Fruit fly (Drosophila melanogaster) whole organism, embryonic: ENCODE results near the gene Tm1.
A peak's percentile ranks its signal among the peaks of the same experiment; 100 is the strongest.

Source experiments
- CG10462 ChIP-seq: fragments of 200-800 bp; sonication (Bioruptor generic); optimal IDR thresholded peaks from 2 replicates; lab custom pipeline; 2016; ENCODE audit warnings: missing biosample characterization, missing genetic modification characterization
- CG11504 ChIP-seq: fragments of 200-800 bp; sonication (Bioruptor generic); optimal IDR thresholded peaks from 3 replicates; lab custom pipeline; 2019; ENCODE audit warnings: missing biosample characterization, mild to moderate bottlenecking, missing genetic modification characterization, moderate library complexity
- CG11696 ChIP-seq: fragments of 200-800 bp; sonication (Bioruptor generic); IDR thresholded peaks from 2 replicates; pipeline ENCODE4 v1.3.6; 2022; ENCODE audit warnings: missing biosample characterization, missing genetic modification characterization
- CG12155 ChIP-seq: fragments of 200-800 bp; sonication (Bioruptor generic); optimal IDR thresholded peaks from 3 replicates; lab custom pipeline; 2016; ENCODE audit warnings: missing biosample characterization, missing genetic modification characterization
- CG12769 ChIP-seq: fragments of 200-800 bp; sonication (Bioruptor generic); optimal IDR thresholded peaks from 2 replicates; lab custom pipeline; 2019; ENCODE audit warnings: missing biosample characterization, mild to moderate bottlenecking, missing genetic modification characterization, moderate library complexity
- CG14710 ChIP-seq: fragments of 200-800 bp; sonication (Bioruptor generic); optimal IDR thresholded peaks from 3 replicates; lab custom pipeline; 2019; ENCODE audit warnings: missing biosample characterization, mild to moderate bottlenecking, missing genetic modification characterization, moderate library complexity
- CG1603 ChIP-seq: fragments of 200-800 bp; sonication (Bioruptor generic); optimal IDR thresholded peaks from 2 replicates; lab custom pipeline; 2019; ENCODE audit warnings: missing biosample characterization, mild to moderate bottlenecking, missing genetic modification characterization, moderate library complexity
- CG18599 ChIP-seq: fragments of 200-800 bp; sonication (Bioruptor generic); optimal IDR thresholded peaks from 3 replicates; lab custom pipeline; 2017; ENCODE audit warnings: missing biosample characterization, missing genetic modification characterization, mild to moderate bottlenecking, moderate library complexity, missing genetic modification reagents
- CG2129 ChIP-seq: fragments of 200-800 bp; sonication (Bioruptor generic); IDR thresholded peaks from 2 replicates; pipeline ENCODE4 v1.3.6; 2022; ENCODE audit warnings: missing biosample characterization, missing genetic modification characterization; ENCODE audit not compliant: partially characterized antibody
- CG30020 ChIP-seq: fragments of 200-800 bp; optimal IDR thresholded peaks from 2 replicates; lab custom pipeline; 2019; ENCODE audit warnings: missing biosample characterization, mild to moderate bottlenecking, missing genetic modification characterization, moderate library complexity
- CG33213 ChIP-seq: fragments of 200-800 bp; sonication (Bioruptor generic); optimal IDR thresholded peaks from 3 replicates; lab custom pipeline; 2016; ENCODE audit warnings: missing biosample characterization, missing genetic modification characterization
- CG7987 ChIP-seq: fragments of 200-800 bp; sonication (Bioruptor generic); optimal IDR thresholded peaks from 2 replicates; lab custom pipeline; 2018; ENCODE audit warnings: missing biosample characterization, mild to moderate bottlenecking, missing genetic modification characterization, moderate library complexity
- CG8290 ChIP-seq, 3 experiments: fragments of 200-800 bp; sonication (Bioruptor generic); optimal IDR thresholded peaks; 2 replicates each; lab custom pipeline; 2016 to 2019; ENCODE audit warnings: missing biosample characterization in 3 of 3, missing genetic modification characterization in 3 of 3, mild to moderate bottlenecking in 2 of 3, moderate library complexity in 1 of 3
- CG9609 ChIP-seq: fragments of 200-800 bp; sonication (Bioruptor generic); optimal IDR thresholded peaks from 3 replicates; lab custom pipeline; 2016; ENCODE audit warnings: missing biosample characterization, missing genetic modification characterization
- CTCF ChIP-seq: fragments of 200-800 bp; sonication (Bioruptor generic); optimal IDR thresholded peaks from 2 replicates; lab custom pipeline; 2017; ENCODE audit warnings: missing biosample characterization, mild to moderate bottlenecking, missing genetic modification characterization, moderate library complexity
- CoRest ChIP-seq: fragments of 200-800 bp; sonication (Bioruptor generic); optimal IDR thresholded peaks from 3 replicates; lab custom pipeline; 2018; ENCODE audit warnings: missing biosample characterization, mild to moderate bottlenecking, missing genetic modification characterization, moderate library complexity
- Dip2 ChIP-seq: fragments of 200-800 bp; sonication (Bioruptor generic); IDR thresholded peaks from 2 replicates; pipeline ENCODE4 v1.3.6; 2022; ENCODE audit warnings: missing biosample characterization, missing genetic modification characterization
- Dll ChIP-seq: fragments of 200-800 bp; sonication (Bioruptor generic); IDR thresholded peaks from 4 replicates; pipeline ENCODE4 v1.3.6; 2022; ENCODE audit warnings: missing biosample characterization, missing genetic modification characterization; ENCODE audit not compliant: partially characterized antibody
- Elba2 ChIP-seq: fragments of 200-800 bp; sonication (Bioruptor generic); optimal IDR thresholded peaks from 3 replicates; lab custom pipeline; 2016; ENCODE audit warnings: missing biosample characterization, missing genetic modification characterization
- HmgD ChIP-seq: fragments of 200-800 bp; sonication (Bioruptor generic); optimal IDR thresholded peaks from 3 replicates; lab custom pipeline; 2016; ENCODE audit warnings: missing biosample characterization, missing genetic modification characterization
- Hsf ChIP-seq: fragments of 200-800 bp; sonication (Bioruptor generic); optimal IDR thresholded peaks from 3 replicates; lab custom pipeline; 2016; ENCODE audit warnings: missing biosample characterization, missing genetic modification characterization
- Lhr ChIP-seq: fragments of 200-800 bp; sonication (Bioruptor generic); optimal IDR thresholded peaks from 3 replicates; lab custom pipeline; 2017; ENCODE audit warnings: mild to moderate bottlenecking, missing biosample characterization, missing genetic modification reagents, missing genetic modification characterization
- MESR4 ChIP-seq: fragments of 200-800 bp; sonication (Bioruptor generic); optimal IDR thresholded peaks from 2 replicates; lab custom pipeline; 2018; ENCODE audit warnings: missing biosample characterization, mild to moderate bottlenecking, missing genetic modification characterization, moderate library complexity
- Max ChIP-seq: fragments of 200-800 bp; sonication (Bioruptor generic); optimal IDR thresholded peaks from 2 replicates; lab custom pipeline; 2016; ENCODE audit warnings: missing biosample characterization, mild to moderate bottlenecking, missing genetic modification characterization
- Med ChIP-seq: fragments of 200-800 bp; sonication (Bioruptor generic); peaks from one replicate; lab custom pipeline; 2016; ENCODE audit warnings: missing biosample characterization, missing genetic modification characterization, mild to moderate bottlenecking, inconsistent platforms, moderate library complexity
- NC2β ChIP-seq: fragments of 200-800 bp; sonication (Bioruptor generic); optimal IDR thresholded peaks from 2 replicates; lab custom pipeline; 2016; ENCODE audit warnings: missing biosample characterization, missing genetic modification characterization
- Nf-YB ChIP-seq: fragments of 200-800 bp; sonication (Bioruptor generic); optimal IDR thresholded peaks from 3 replicates; lab custom pipeline; 2019; ENCODE audit warnings: missing biosample characterization, mild to moderate bottlenecking, missing genetic modification characterization, moderate library complexity
- PHDP ChIP-seq: fragments of 200-800 bp; sonication (Bioruptor generic); optimal IDR thresholded peaks from 3 replicates; lab custom pipeline; 2018; ENCODE audit warnings: missing biosample characterization, mild to moderate bottlenecking, missing genetic modification characterization, moderate library complexity
- Sry-δ ChIP-seq: fragments of 200-800 bp; sonication (Bioruptor generic); optimal IDR thresholded peaks from 2 replicates; lab custom pipeline; 2016; ENCODE audit warnings: missing biosample characterization, missing genetic modification characterization
- Xbp1 ChIP-seq: fragments of 200-800 bp; sonication (Bioruptor generic); optimal IDR thresholded peaks from 3 replicates; lab custom pipeline; 2016; ENCODE audit warnings: missing biosample characterization, mild to moderate bottlenecking, missing genetic modification characterization
- da ChIP-seq: fragments of 200-800 bp; sonication (Bioruptor generic); optimal IDR thresholded peaks from 2 replicates; lab custom pipeline; 2016; ENCODE audit warnings: missing biosample characterization, missing genetic modification characterization
- dm ChIP-seq: fragments of 200-800 bp; sonication (Bioruptor generic); optimal IDR thresholded peaks from 3 replicates; lab custom pipeline; 2016; ENCODE audit warnings: missing biosample characterization, missing genetic modification characterization
- dpn ChIP-seq, 2 experiments: fragments of 200-800 bp; sonication (Bioruptor generic); optimal IDR thresholded peaks; 3 replicates each; lab custom pipeline; 2016; ENCODE audit warnings: missing biosample characterization in 2 of 2, missing genetic modification characterization in 2 of 2
- gro ChIP-seq: fragments of 200-800 bp; sonication (Bioruptor generic); optimal IDR thresholded peaks from 2 replicates; lab custom pipeline; 2016; ENCODE audit warnings: missing biosample characterization, missing genetic modification characterization
- her ChIP-seq: fragments of 200-800 bp; sonication (Bioruptor generic); optimal IDR thresholded peaks from 2 replicates; lab custom pipeline; 2016; ENCODE audit warnings: missing biosample characterization, missing genetic modification characterization
- jumu ChIP-seq: fragments of 200-800 bp; sonication (Bioruptor generic); optimal IDR thresholded peaks from 3 replicates; lab custom pipeline; 2016; ENCODE audit warnings: missing biosample characterization, missing genetic modification characterization
- kay ChIP-seq: fragments of 200-800 bp; sonication (Bioruptor generic); optimal IDR thresholded peaks from 2 replicates; lab custom pipeline; 2016; ENCODE audit warnings: missing biosample characterization, missing genetic modification characterization
- mirr ChIP-seq: fragments of 200-800 bp; sonication (Bioruptor generic); optimal IDR thresholded peaks from 3 replicates; lab custom pipeline; 2018; ENCODE audit warnings: missing biosample characterization, mild to moderate bottlenecking, missing genetic modification characterization
- nerfin-1 ChIP-seq: fragments of 200-800 bp; sonication (Bioruptor generic); optimal IDR thresholded peaks from 3 replicates; lab custom pipeline; 2019; ENCODE audit warnings: missing biosample characterization, mild to moderate bottlenecking, missing genetic modification characterization, moderate library complexity
- nerfin-2 ChIP-seq: fragments of 200-800 bp; sonication (Bioruptor generic); IDR thresholded peaks from 2 replicates; pipeline ENCODE4 v1.3.6; 2022; ENCODE audit warnings: missing biosample characterization, missing genetic modification characterization; ENCODE audit not compliant: partially characterized antibody
- p53 ChIP-seq: fragments of 200-800 bp; sonication (Bioruptor generic); optimal IDR thresholded peaks from 2 replicates; lab custom pipeline; 2016; ENCODE audit warnings: missing biosample characterization, missing genetic modification characterization
- pho ChIP-seq: fragments of 200-800 bp; sonication (Bioruptor generic); optimal IDR thresholded peaks from 2 replicates; lab custom pipeline; 2016; ENCODE audit warnings: missing biosample characterization, missing genetic modification characterization
- scrt ChIP-seq: fragments of 200-800 bp; sonication (Bioruptor generic); optimal IDR thresholded peaks from 2 replicates; lab custom pipeline; 2018; ENCODE audit warnings: missing biosample characterization, mild to moderate bottlenecking, missing genetic modification characterization, moderate library complexity
- sens ChIP-seq: fragments of 200-800 bp; sonication (Bioruptor generic); peaks from one replicate; lab custom pipeline; 2016; ENCODE audit warnings: missing biosample characterization, missing genetic modification characterization
- shn ChIP-seq: fragments of 200-800 bp; sonication (Bioruptor generic); optimal IDR thresholded peaks from 3 replicates; lab custom pipeline; 2016; ENCODE audit warnings: missing biosample characterization, missing genetic modification characterization
- sim ChIP-seq: fragments of 200-800 bp; sonication (Bioruptor generic); IDR thresholded peaks from 2 replicates; pipeline ENCODE4 v1.3.6; 2022; ENCODE audit warnings: missing biosample characterization, missing genetic modification characterization
- sisA ChIP-seq: fragments of 200-800 bp; sonication (Bioruptor generic); IDR thresholded peaks from 2 replicates; pipeline ENCODE4 v1.3.6; 2022; ENCODE audit warnings: missing biosample characterization, missing genetic modification characterization
- sug ChIP-seq: fragments of 200-800 bp; optimal IDR thresholded peaks from 2 replicates; lab custom pipeline; 2019; ENCODE audit warnings: missing biosample characterization, mild to moderate bottlenecking, missing genetic modification characterization, moderate library complexity
- twi ChIP-seq: fragments of 200-800 bp; optimal IDR thresholded peaks from 2 replicates; lab custom pipeline; 2019; ENCODE audit warnings: missing biosample characterization, mild to moderate bottlenecking, missing genetic modification characterization, moderate library complexity
- wdn ChIP-seq: fragments of 200-800 bp; sonication (Bioruptor generic); IDR thresholded peaks from 2 replicates; pipeline ENCODE4 v1.3.6; 2022; ENCODE audit warnings: missing biosample characterization, missing genetic modification characterization
- zen ChIP-seq: fragments of 200-800 bp; sonication (Bioruptor generic); optimal IDR thresholded peaks from 3 replicates; lab custom pipeline; 2018; ENCODE audit warnings: missing biosample characterization, mild to moderate bottlenecking, missing genetic modification characterization, moderate library complexity

Tm1 gene

dm6 chr3R:15287763-15288162 is 9.7 kb downstream of the Tm1 start (continued):
- no peak for TF ChIP-seq CG18599 (GFP tag; lab: Kevin White, UChicago)
- peak; percentile 50 for TF ChIP-seq CG11504 (tag; lab: Kevin White, UChicago)
- TF ChIP-seq mirr (GFP tag; lab: Kevin White, UChicago): peak; percentile 8
- TF ChIP-seq CG11696 (GFP tag; lab: Robert Waterston, UW): no peak
- peak; percentile 85 for TF ChIP-seq CG33213 (GFP tag; lab: Kevin White, UChicago)
- TF ChIP-seq CG1603 (tag; lab: Kevin White, UChicago): peak; percentile 92
- TF ChIP-seq CG12155 (GFP tag; lab: Kevin White, UChicago): no peak
- TF ChIP-seq Med (GFP tag; lab: Kevin White, UChicago): peak; percentile 86
- peak; percentile 16 for TF ChIP-seq CG8290 (GFP tag; optimal IDR thresholded peaks at IDR 0.05; lab: Kevin White, UChicago)
- TF ChIP-seq CG8290 (tag; optimal IDR thresholded peaks at IDR 0.05; lab: Kevin White, UChicago): peak in 1 of 2 experiments; percentile 78
- TF ChIP-seq sisA: no peak
- TF ChIP-seq CG9609 (GFP tag; lab: Kevin White, UChicago): peak; percentile 12
- TF ChIP-seq Dip2 (GFP tag; lab: Robert Waterston, UW): no peak
- peak; percentile 31 for TF ChIP-seq CG12769
- TF ChIP-seq shn (GFP tag; lab: Kevin White, UChicago): peak; percentile 4
- TF ChIP-seq her (GFP tag; lab: Kevin White, UChicago): peak; percentile 49
- no peak for TF ChIP-seq Nf-YB
- TF ChIP-seq MESR4 (GFP tag; lab: Kevin White, UChicago): peak; percentile 63
- TF ChIP-seq CG30020 (tag; lab: Kevin White, UChicago): peak; percentile 23
- no peak for TF ChIP-seq Dll
- TF ChIP-seq da (GFP tag; lab: Kevin White, UChicago): no peak
- peak; percentile 17 for TF ChIP-seq pho
- peak; percentile 52 for TF ChIP-seq CTCF (GFP tag; lab: Kevin White, UChicago)
- TF ChIP-seq sens (GFP tag; lab: Kevin White, UChicago): peak; percentile 64
- TF ChIP-seq gro: peak; percentile 37
- peak; percentile 88 for TF ChIP-seq Lhr (GFP tag; lab: Kevin White, UChicago)
- TF ChIP-seq nerfin-2 (GFP tag; lab: Robert Waterston, UW): no peak
- peak; percentile 8 for TF ChIP-seq PHDP
- TF ChIP-seq CG14710: peak; percentile 70
- TF ChIP-seq sim (GFP tag; lab: Robert Waterston, UW): no peak
- peak; percentile 25 for TF ChIP-seq Xbp1
- TF ChIP-seq dm (GFP tag; lab: Kevin White, UChicago): peak; percentile 90
- TF ChIP-seq Sry-δ (GFP tag; lab: Kevin White, UChicago): peak; percentile 68
- TF ChIP-seq Hsf: peak; percentile 24
- peak; percentile 5 for TF ChIP-seq p53 (GFP tag; lab: Kevin White, UChicago)
- peak; percentile 69 for TF ChIP-seq Max (GFP tag; lab: Kevin White, UChicago)
- peak; percentile 34 to 39 for TF ChIP-seq dpn (GFP tag; optimal IDR thresholded peaks at IDR 0.05; lab: Kevin White, UChicago)
- peak; percentile 46 for TF ChIP-seq jumu
- peak; percentile 82 for TF ChIP-seq CG10462 (GFP tag; lab: Kevin White, UChicago)
- peak; percentile 23 for TF ChIP-seq nerfin-1 (tag; lab: Kevin White, UChicago)
- peak; percentile 77 for TF ChIP-seq HmgD (GFP tag; lab: Kevin White, UChicago)
- TF ChIP-seq CoRest (tag; lab: Kevin White, UChicago): peak; percentile 43
- peak; percentile 38 for TF ChIP-seq sug (tag; lab: Kevin White, UChicago)
- TF ChIP-seq CG2129: no peak
- TF ChIP-seq NC2β: no peak
- peak; percentile 35 for TF ChIP-seq CG7987 (GFP tag; lab: Kevin White, UChicago)
- peak; percentile 85 for TF ChIP-seq scrt (GFP tag; lab: Kevin White, UChicago)
- TF ChIP-seq zen: peak; percentile 43
- peak; percentile 42 for TF ChIP-seq kay (GFP tag; lab: Kevin White, UChicago)
- peak; percentile 33 for TF ChIP-seq twi (tag; lab: Kevin White, UChicago)
- TF ChIP-seq Elba2 (GFP tag; lab: Kevin White, UChicago): peak; percentile 88
- no peak for TF ChIP-seq wdn (GFP tag; lab: Robert Waterston, UW)
